Comparison of ENCODE assay signal across 1 fruit fly cellular context in genomic region chr2L:10334854-10335277, dm6.
A peak's percentile ranks its signal among the peaks of the same experiment; 100 is the strongest.
TF ChIP-seq lines count a peak whose summit lies in the region.

No protein-coding gene starts in this region.

TF ChIP-seq in whole organism, embryonic, 481 proteins besides CTCF, POLR2A, EP300 and RAD21 (continued from another document and continues in another):
- no peak for TF ChIP-seq tll (GFP tag; optimal IDR thresholded peaks at IDR 0.05; lab: Kevin White, UChicago)
- peak; percentile 66 for TF ChIP-seq CG7745 (tag; optimal IDR thresholded peaks at IDR 0.05; lab: Kevin White, UChicago)
- TF ChIP-seq CG12659 (GFP tag; optimal IDR thresholded peaks at IDR 0.05; lab: Kevin White, UChicago) = peak; percentile 77
- no peak for TF ChIP-seq CG6175 (GFP tag; IDR thresholded peaks at IDR 0.05; lab: Robert Waterston, UW)
- peak; percentile 93 for TF ChIP-seq lab (GFP tag; optimal IDR thresholded peaks at IDR 0.05; lab: Kevin White, UChicago)
- peak; percentile 9 for TF ChIP-seq Myb (GFP tag; optimal IDR thresholded peaks at IDR 0.05; lab: Kevin White, UChicago)
- no peak for TF ChIP-seq CG2889 (GFP tag; IDR thresholded peaks at IDR 0.05; lab: Robert Waterston, UW)
- TF ChIP-seq HmgZ (tag; optimal IDR thresholded peaks at IDR 0.05; lab: Kevin White, UChicago) = peak; percentile 92
- peak; percentile 59 for TF ChIP-seq NfI (GFP tag; optimal IDR thresholded peaks at IDR 0.05; lab: Kevin White, UChicago)
- TF ChIP-seq eyg (GFP tag; optimal IDR thresholded peaks at IDR 0.05; lab: Kevin White, UChicago) = peak; percentile 16
- TF ChIP-seq sqz (GFP tag; optimal IDR thresholded peaks at IDR 0.05; lab: Kevin White, UChicago) = peak; percentile 76
- TF ChIP-seq kni (GFP tag; optimal IDR thresholded peaks at IDR 0.05; lab: Kevin White, UChicago) = peak; percentile 98
- TF ChIP-seq CG10462 (GFP tag; optimal IDR thresholded peaks at IDR 0.05; lab: Kevin White, UChicago) = no peak
- peak; percentile 56 for TF ChIP-seq CG2712 (tag; optimal IDR thresholded peaks at IDR 0.05; lab: Kevin White, UChicago)
- peak; percentile 69 for TF ChIP-seq ara (GFP tag; IDR thresholded peaks at IDR 0.05; lab: Robert Waterston, UW)
- TF ChIP-seq CG2120 (GFP tag; optimal IDR thresholded peaks at IDR 0.05; lab: Kevin White, UChicago) = peak; percentile 69
- TF ChIP-seq crp (GFP tag; optimal IDR thresholded peaks at IDR 0.05; lab: Kevin White, UChicago) = no peak
- peak; percentile 95 for TF ChIP-seq CG12769 (tag; optimal IDR thresholded peaks at IDR 0.05; lab: Kevin White, UChicago)
- TF ChIP-seq Dbx (GFP tag; IDR thresholded peaks at IDR 0.05; lab: Robert Waterston, UW) = peak; percentile 81; the same call in 2 of the 3 replicates
- TF ChIP-seq CG5245 (GFP tag; optimal IDR thresholded peaks at IDR 0.05; lab: Kevin White, UChicago) = no peak
- no peak for TF ChIP-seq Gug (GFP tag; IDR thresholded peaks at IDR 0.05; lab: Robert Waterston, UW)
- no peak for TF ChIP-seq Aef1 (GFP tag; IDR thresholded peaks at IDR 0.05; lab: Robert Waterston, UW)
- peak; percentile 6 for TF ChIP-seq Hr3 (GFP tag; optimal IDR thresholded peaks at IDR 0.05; lab: Kevin White, UChicago)
- TF ChIP-seq prd (optimal IDR thresholded peaks at IDR 0.05; lab: Kevin White, UChicago) = no peak
- no peak; the same call in 1 of the 3 replicates for TF ChIP-seq prd (GFP tag; IDR thresholded peaks at IDR 0.05; lab: Robert Waterston, UW)
- TF ChIP-seq CG12942 (GFP tag; optimal IDR thresholded peaks at IDR 0.05; lab: Kevin White, UChicago) = peak; percentile 6
- no peak for TF ChIP-seq yki (optimal IDR thresholded peaks at IDR 0.05; lab: Kevin White, UChicago)
- no peak for TF ChIP-seq ken (GFP tag; IDR thresholded peaks at IDR 0.05; lab: Robert Waterston, UW)
- TF ChIP-seq CG7271 (tag; optimal IDR thresholded peaks at IDR 0.05; lab: Kevin White, UChicago) = no peak
- TF ChIP-seq CG8359 (GFP tag; optimal IDR thresholded peaks at IDR 0.05; lab: Kevin White, UChicago; ENCODE audit: borderline replicate concordance) = no peak
- TF ChIP-seq z (GFP tag; IDR thresholded peaks at IDR 0.05; lab: Robert Waterston, UW) = no peak
- peak; percentile 2 for TF ChIP-seq CG8290 (GFP tag; optimal IDR thresholded peaks at IDR 0.05; lab: Kevin White, UChicago)
- peak; percentile 75 to 91 for TF ChIP-seq CG8290 (tag; optimal IDR thresholded peaks at IDR 0.05; lab: Kevin White, UChicago)
- TF ChIP-seq tin (GFP tag; optimal IDR thresholded peaks at IDR 0.05; lab: Kevin White, UChicago) = peak; percentile 38
- TF ChIP-seq CG17612 (GFP tag; IDR thresholded peaks at IDR 0.05; lab: Robert Waterston, UW) = no peak
- no peak for TF ChIP-seq corto (GFP tag; optimal IDR thresholded peaks at IDR 0.05; lab: Kevin White, UChicago)
- peak; percentile 76 for TF ChIP-seq CG33557 (GFP tag; optimal IDR thresholded peaks at IDR 0.05; lab: Kevin White, UChicago)
- TF ChIP-seq CrebB (tag; optimal IDR thresholded peaks at IDR 0.05; lab: Kevin White, UChicago) = peak; percentile 89
- TF ChIP-seq Fer2 (tag; optimal IDR thresholded peaks at IDR 0.05; lab: Kevin White, UChicago) = peak; percentile 38
- peak; percentile 43 for TF ChIP-seq slp2 (GFP tag; optimal IDR thresholded peaks at IDR 0.05; lab: Kevin White, UChicago)
- TF ChIP-seq CG13894 (tag; optimal IDR thresholded peaks at IDR 0.05; lab: Kevin White, UChicago) = peak; percentile 93
- no peak for TF ChIP-seq Ada2b (GFP tag; IDR thresholded peaks at IDR 0.05; lab: Robert Waterston, UW)
- TF ChIP-seq pum (GFP tag; optimal IDR thresholded peaks at IDR 0.05; lab: Kevin White, UChicago) = no peak
- peak; percentile 93 for TF ChIP-seq Med (GFP tag; lab: Kevin White, UChicago)
- TF ChIP-seq cwo (GFP tag; optimal IDR thresholded peaks at IDR 0.05; lab: Kevin White, UChicago) = peak; percentile 61
- TF ChIP-seq kah (GFP tag; optimal IDR thresholded peaks at IDR 0.05; lab: Kevin White, UChicago) = peak; percentile 76
- TF ChIP-seq HLH54F (GFP tag; optimal IDR thresholded peaks at IDR 0.05; lab: Kevin White, UChicago) = peak; percentile 25
- TF ChIP-seq CG1233 (GFP tag; optimal IDR thresholded peaks at IDR 0.05; lab: Kevin White, UChicago) = peak; percentile 74
- TF ChIP-seq Dip2 (GFP tag; IDR thresholded peaks at IDR 0.05; lab: Robert Waterston, UW) = no peak
- no peak for TF ChIP-seq CG10565 (GFP tag; optimal IDR thresholded peaks at IDR 0.05; lab: Kevin White, UChicago)
- TF ChIP-seq CG14050 (GFP tag; IDR thresholded peaks at IDR 0.05; lab: Robert Waterston, UW) = no peak
- TF ChIP-seq knrl (GFP tag; IDR thresholded peaks at IDR 0.05; lab: Robert Waterston, UW; ENCODE audit: partially characterized antibody) = peak; percentile 12; the same call in 1 of the 3 replicates
- peak; percentile 50 for TF ChIP-seq CG13775 (GFP tag; optimal IDR thresholded peaks at IDR 0.05; lab: Kevin White, UChicago)
- peak; percentile 61 for TF ChIP-seq hbn (GFP tag; IDR thresholded peaks at IDR 0.05; lab: Robert Waterston, UW; ENCODE audit: partially characterized antibody)
- TF ChIP-seq CG12236 (GFP tag; optimal IDR thresholded peaks at IDR 0.05; lab: Kevin White, UChicago) = peak; percentile 43
- peak; percentile 77 for TF ChIP-seq caup (GFP tag; optimal IDR thresholded peaks at IDR 0.05; lab: Kevin White, UChicago; ENCODE audit: severe bottlenecking)
- TF ChIP-seq CG4820 (GFP tag; optimal IDR thresholded peaks at IDR 0.05; lab: Kevin White, UChicago) = peak; percentile 2
- peak; percentile 97 for TF ChIP-seq CG10543 (GFP tag; optimal IDR thresholded peaks at IDR 0.05; lab: Kevin White, UChicago)
- TF ChIP-seq CG11398 (GFP tag; optimal IDR thresholded peaks at IDR 0.05; lab: Kevin White, UChicago) = peak; percentile 30
- TF ChIP-seq CG1602 (GFP tag; optimal IDR thresholded peaks at IDR 0.05; lab: Kevin White, UChicago) = no peak
- no peak for TF ChIP-seq CG17186 (GFP tag; optimal IDR thresholded peaks at IDR 0.05; lab: Kevin White, UChicago)
- TF ChIP-seq CG3995 (GFP tag; optimal IDR thresholded peaks at IDR 0.05; lab: Kevin White, UChicago) = peak; percentile 13
- peak; percentile 62 for TF ChIP-seq BEAF-32 (GFP tag; optimal IDR thresholded peaks at IDR 0.05; lab: Kevin White, UChicago)
- TF ChIP-seq CG15514 (GFP tag; optimal IDR thresholded peaks at IDR 0.05; lab: Kevin White, UChicago) = peak; percentile 96
- TF ChIP-seq tgo (GFP tag; IDR thresholded peaks at IDR 0.05; lab: Robert Waterston, UW) = no peak; the same call in 2 of the 3 replicates
- no peak for TF ChIP-seq Lpt (GFP tag; optimal IDR thresholded peaks at IDR 0.05; lab: Kevin White, UChicago)
- TF ChIP-seq CHES-1-like (GFP tag; optimal IDR thresholded peaks at IDR 0.05; lab: Kevin White, UChicago) = peak; percentile 73
- peak; percentile 13; the same call in 1 of the 2 replicates for TF ChIP-seq ato (GFP tag; IDR thresholded peaks at IDR 0.05; lab: Robert Waterston, UW; ENCODE audit: partially characterized antibody)
- TF ChIP-seq CG17361 (GFP tag; IDR thresholded peaks at IDR 0.05; lab: Robert Waterston, UW) = peak; percentile 50; the same call in 2 of the 3 replicates
- TF ChIP-seq CG43689 (GFP tag; IDR thresholded peaks at IDR 0.05; lab: Robert Waterston, UW) = no peak
- TF ChIP-seq lbe (GFP tag; optimal IDR thresholded peaks at IDR 0.05; lab: Kevin White, UChicago) = peak; percentile 72
- TF ChIP-seq Camta (GFP tag; optimal IDR thresholded peaks at IDR 0.05; lab: Kevin White, UChicago) = peak; percentile 36
- TF ChIP-seq pho (GFP tag; optimal IDR thresholded peaks at IDR 0.05; lab: Kevin White, UChicago) = peak; percentile 18
- TF ChIP-seq CG30020 (tag; optimal IDR thresholded peaks at IDR 0.05; lab: Kevin White, UChicago) = peak; percentile 96
- TF ChIP-seq CG17829 (tag; optimal IDR thresholded peaks at IDR 0.05; lab: Kevin White, UChicago) = peak; percentile 63
- peak; percentile 59; the same call in 1 of the 2 replicates for TF ChIP-seq CG32767 (GFP tag; IDR thresholded peaks at IDR 0.05; lab: Robert Waterston, UW)
- TF ChIP-seq ssp (GFP tag; IDR thresholded peaks at IDR 0.05; lab: Robert Waterston, UW) = no peak
- no peak for TF ChIP-seq CG7963 (GFP tag; IDR thresholded peaks at IDR 0.05; lab: Robert Waterston, UW; ENCODE audit: partially characterized antibody)
- TF ChIP-seq Hey (tag; optimal IDR thresholded peaks at IDR 0.05; lab: Kevin White, UChicago) = no peak
- TF ChIP-seq CG14441 (GFP tag; IDR thresholded peaks at IDR 0.05; lab: Robert Waterston, UW) = peak; percentile 51; the same call in 1 of the 2 replicates
- peak; percentile 63 for TF ChIP-seq CG10209 (GFP tag; optimal IDR thresholded peaks at IDR 0.05; lab: Kevin White, UChicago)
- peak; percentile 15 for TF ChIP-seq CG16863 (GFP tag; optimal IDR thresholded peaks at IDR 0.05; lab: Kevin White, UChicago)
- TF ChIP-seq CG9797 (GFP tag; optimal IDR thresholded peaks at IDR 0.05; lab: Kevin White, UChicago) = peak; percentile 35
- TF ChIP-seq D (optimal IDR thresholded peaks at IDR 0.05; lab: Kevin White, UChicago) = peak; percentile 92
- TF ChIP-seq D (GFP tag; optimal IDR thresholded peaks at IDR 0.05; lab: Kevin White, UChicago) = peak; percentile 31
- TF ChIP-seq zfh2 (GFP tag; optimal IDR thresholded peaks at IDR 0.05; lab: Kevin White, UChicago) = peak; percentile 47
- TF ChIP-seq CG8924 (tag; optimal IDR thresholded peaks at IDR 0.05; lab: Kevin White, UChicago) = peak; percentile 82
- TF ChIP-seq ewg (GFP tag; optimal IDR thresholded peaks at IDR 0.05; lab: Kevin White, UChicago) = peak; percentile 26
- TF ChIP-seq B-H1 (GFP tag; IDR thresholded peaks at IDR 0.05; lab: Robert Waterston, UW) = no peak
- no peak for TF ChIP-seq crol (GFP tag; IDR thresholded peaks at IDR 0.05; lab: Robert Waterston, UW)
- peak; percentile 65 for TF ChIP-seq CG4707 (GFP tag; optimal IDR thresholded peaks at IDR 0.05; lab: Kevin White, UChicago)
- TF ChIP-seq CG12155 (GFP tag; optimal IDR thresholded peaks at IDR 0.05; lab: Kevin White, UChicago) = peak; percentile 7
- peak in 1 of 2 experiments; percentile 51 for TF ChIP-seq Hr78 (GFP tag; optimal IDR thresholded peaks at IDR 0.05; lab: Kevin White, UChicago)
- 0 out of 3 replicates have a peak, but pooled peaks have one; percentile 40 for TF ChIP-seq CG16813 (GFP tag; IDR thresholded peaks at IDR 0.05; lab: Robert Waterston, UW; ENCODE audit: partially characterized antibody)
- TF ChIP-seq Ssrp (tag; optimal IDR thresholded peaks at IDR 0.05; lab: Kevin White, UChicago) = no peak
- no peak for TF ChIP-seq danr (GFP tag; IDR thresholded peaks at IDR 0.05; lab: Robert Waterston, UW)
- peak; percentile 44 for TF ChIP-seq CG10979 (tag; optimal IDR thresholded peaks at IDR 0.05; lab: Kevin White, UChicago)
- no peak for TF ChIP-seq CG4730 (GFP tag; IDR thresholded peaks at IDR 0.05; lab: Robert Waterston, UW)
- TF ChIP-seq CG11560 (tag; IDR thresholded peaks at IDR 0.05; lab: Robert Waterston, UW) = no peak
- TF ChIP-seq sob (GFP tag; IDR thresholded peaks at IDR 0.05; lab: Robert Waterston, UW) = peak; percentile 72; the same call in 1 of the 2 replicates
- peak; percentile 15 for TF ChIP-seq ac (GFP tag; optimal IDR thresholded peaks at IDR 0.05; lab: Kevin White, UChicago)
- no peak; the same call in 2 of the 3 replicates for TF ChIP-seq CG6791 (GFP tag; IDR thresholded peaks at IDR 0.05; lab: Robert Waterston, UW; ENCODE audit: partially characterized antibody)
- TF ChIP-seq dmrt99B (tag; optimal IDR thresholded peaks at IDR 0.05; lab: Kevin White, UChicago) = peak; percentile 47
- TF ChIP-seq D19A (tag; optimal IDR thresholded peaks at IDR 0.05; lab: Kevin White, UChicago) = peak; percentile 67
- TF ChIP-seq grau (tag; optimal IDR thresholded peaks at IDR 0.05; lab: Kevin White, UChicago) = peak; percentile 62
- peak; percentile 28; the same call in 1 of the 2 replicates for TF ChIP-seq CG42726 (GFP tag; IDR thresholded peaks at IDR 0.05; lab: Robert Waterston, UW; ENCODE audit: partially characterized antibody)
- peak; percentile 75 for TF ChIP-seq CG11723 (GFP tag; optimal IDR thresholded peaks at IDR 0.05; lab: Kevin White, UChicago)
- TF ChIP-seq gfzf (GFP tag; optimal IDR thresholded peaks at IDR 0.05; lab: Kevin White, UChicago) = peak; percentile 34
- peak; percentile 29 for TF ChIP-seq zen (tag; optimal IDR thresholded peaks at IDR 0.05; lab: Kevin White, UChicago)
- TF ChIP-seq pan (optimal IDR thresholded peaks at IDR 0.05; lab: Kevin White, UChicago) = no peak
- TF ChIP-seq pan (GFP tag; optimal IDR thresholded peaks at IDR 0.05 in 1 of 2, IDR thresholded peaks at IDR 0.05 in 1 of 2) = no peak
- no peak for TF ChIP-seq CG1832 (GFP tag; optimal IDR thresholded peaks at IDR 0.05; lab: Kevin White, UChicago)
- peak; percentile 52 for TF ChIP-seq Nf-YB (GFP tag; optimal IDR thresholded peaks at IDR 0.05; lab: Kevin White, UChicago)
- TF ChIP-seq CG11696 (GFP tag; IDR thresholded peaks at IDR 0.05; lab: Robert Waterston, UW) = peak; percentile 97
- no peak for TF ChIP-seq CG16779 (GFP tag; IDR thresholded peaks at IDR 0.05; lab: Robert Waterston, UW)
- peak in 2 of 3 experiments; percentile 45 to 82 for TF ChIP-seq lola (GFP tag; optimal IDR thresholded peaks at IDR 0.05; lab: Kevin White, UChicago)
- TF ChIP-seq repo (GFP tag; optimal IDR thresholded peaks at IDR 0.05; lab: Kevin White, UChicago) = peak; percentile 23
- peak; percentile 88 for TF ChIP-seq CG4328 (GFP tag; optimal IDR thresholded peaks at IDR 0.05; lab: Kevin White, UChicago)
- TF ChIP-seq CG2116 (GFP tag; optimal IDR thresholded peaks at IDR 0.05; lab: Kevin White, UChicago) = no peak
- TF ChIP-seq CG6765 (GFP tag; optimal IDR thresholded peaks at IDR 0.05; lab: Kevin White, UChicago) = peak; percentile 77
- peak; percentile 47 for TF ChIP-seq trem (tag; optimal IDR thresholded peaks at IDR 0.05; lab: Kevin White, UChicago)
- no peak for TF ChIP-seq CG11093 (GFP tag; IDR thresholded peaks at IDR 0.05; lab: Robert Waterston, UW)
- no peak for TF ChIP-seq Mes4 (GFP tag; optimal IDR thresholded peaks at IDR 0.05; lab: Kevin White, UChicago)
- peak; percentile 48; the same call in 1 of the 2 replicates for TF ChIP-seq tna (GFP tag; IDR thresholded peaks at IDR 0.05; lab: Robert Waterston, UW; ENCODE audit: partially characterized antibody)
- TF ChIP-seq disco-r (GFP tag; optimal IDR thresholded peaks at IDR 0.05; lab: Kevin White, UChicago) = peak; percentile 24
- TF ChIP-seq Dad (GFP tag; optimal IDR thresholded peaks at IDR 0.05; lab: Kevin White, UChicago) = peak; percentile 17
- TF ChIP-seq CG10267 (tag; optimal IDR thresholded peaks at IDR 0.05; lab: Kevin White, UChicago) = peak; percentile 44
- no peak for TF ChIP-seq CG31388 (GFP tag; optimal IDR thresholded peaks at IDR 0.05; lab: Kevin White, UChicago)
- no peak for TF ChIP-seq CG3838 (GFP tag; optimal IDR thresholded peaks at IDR 0.05; lab: Kevin White, UChicago)
- TF ChIP-seq MTF-1 (GFP tag; optimal IDR thresholded peaks at IDR 0.05; lab: Kevin White, UChicago; ENCODE audit: borderline replicate concordance) = peak; percentile 74
